Fruit fly (Drosophila melanogaster) whole organism, wandering third instar larva: ENCODE results near the gene Cht11.

Experiments used
- Abd-B ChIP-seq: fragments of >200 bp; optimal IDR thresholded peaks from 2 replicates; lab custom pipeline; 2017; ENCODE audit warnings: missing biosample characterization, missing genetic modification characterization
- CG32264 ChIP-seq: fragments of 200-800 bp; sonication (Bioruptor generic); optimal IDR thresholded peaks from 2 replicates; lab custom pipeline; 2016; ENCODE audit warnings: missing biosample characterization, missing genetic modification characterization
- CG9705 ChIP-seq: fragments of 200-800 bp; sonication (Bioruptor generic); optimal IDR thresholded peaks from 2 replicates; lab custom pipeline; 2018; ENCODE audit warnings: missing biosample characterization, mild to moderate bottlenecking, missing genetic modification characterization
- HLH106 ChIP-seq: fragments of 200-800 bp; optimal IDR thresholded peaks from 3 replicates; lab custom pipeline; 2019; ENCODE audit warnings: missing biosample characterization, mild to moderate bottlenecking, missing genetic modification characterization, moderate library complexity
- br ChIP-seq: fragments of 200-800 bp; sonication (Bioruptor generic); optimal IDR thresholded peaks from 2 replicates; lab custom pipeline; 2016; ENCODE audit warnings: missing biosample characterization, missing genetic modification characterization
- sv ChIP-seq: fragments of 200-800 bp; sonication (Bioruptor generic); optimal IDR thresholded peaks from 3 replicates; lab custom pipeline; 2016; ENCODE audit warnings: missing biosample characterization, missing genetic modification characterization
- usp ChIP-seq: fragments of >200 bp; optimal IDR thresholded peaks from 2 replicates; lab custom pipeline; 2017; ENCODE audit warnings: missing biosample characterization, missing genetic modification characterization

dm6 chrX:6803880-6804484 is 45.3 kb downstream of the Cht11 start:
- TF ChIP-seq br (GFP tag; lab: Kevin White, UChicago) (no peak), Abd-B (no peak), usp (GFP tag; lab: Kevin White, UChicago) (no peak), CG9705 (no peak), CG32264 (no peak), sv (no peak), HLH106 (tag; lab: Kevin White, UChicago) (no peak)
